Fruit fly (Drosophila melanogaster) S2 (cell line): Measurements from ENCODE around the gene CG43439.

Experiments
- CG8478 ChIP-seq: fragments of >200 bp; optimal IDR thresholded peaks from 2 replicates; lab custom pipeline; 2018
- CTCF ChIP-seq, 2 experiments: fragments of >200 bp; optimal IDR thresholded peaks; 2 replicates each; lab custom pipeline; 2018

Gene CG43439

dm6 chr3L:6972367-6972766 lies 12.0 kb downstream of the CG43439 start, which contains the start of gene CG10063:
Gene CG10063, minus strand, starts transcription at chr3L:6972467.
- TF ChIP-seq CTCF (optimal IDR thresholded peaks at IDR 0.05; lab: Kevin White, UChicago): no peak

- TF ChIP-seq CG8478 (lab: Kevin White, UChicago) (no peak), CTCF (optimal IDR thresholded peaks at IDR 0.05; lab: Kevin White, UChicago) (no peak)
Observed at dm6 chr3L:6971298-6971697, 13.1 kb downstream of the CG43439 start.

dm6 chr3L:6968961-6969814 lies 15.2 kb downstream of the CG43439 start, which contains the start of the genes Mis12 and CG9953:
Gene Mis12, minus strand, starts transcription at chr3L:6969048.
Gene CG9953, plus strand, starts transcription at chr3L:6969658.
- TF ChIP-seq CTCF (optimal IDR thresholded peaks at IDR 0.05; lab: Kevin White, UChicago) (no peak), CG8478 (lab: Kevin White, UChicago) (no peak)

dm6 chr3L:6967797-6968196 lies 16.6 kb downstream of the CG43439 start, which contains the start of gene CG10064:
Gene CG10064, minus strand, starts transcription at chr3L:6967897.
- TF ChIP-seq CTCF (optimal IDR thresholded peaks at IDR 0.05; lab: Kevin White, UChicago): no peak
- no peak for TF ChIP-seq CG8478 (lab: Kevin White, UChicago)

dm6 chr3L:6964488-6965152 lies 19.8 kb downstream of the CG43439 start, which contains the start of gene sgl:
Gene sgl, minus strand, starts transcription at chr3L:6964758.
- TF ChIP-seq CG8478 (lab: Kevin White, UChicago) (no peak), CTCF (optimal IDR thresholded peaks at IDR 0.05; lab: Kevin White, UChicago) (no peak)

- no peak for TF ChIP-seq CTCF (optimal IDR thresholded peaks at IDR 0.05; lab: Kevin White, UChicago)
- TF ChIP-seq CG8478 (lab: Kevin White, UChicago): no peak
Observed at dm6 chr3L:6963792-6964487, 20.4 kb downstream of the CG43439 start.

dm6 chr3L:6963175-6963574 lies 21.2 kb downstream of the CG43439 start:
- TF ChIP-seq CG8478 (lab: Kevin White, UChicago) (no peak), CTCF (optimal IDR thresholded peaks at IDR 0.05; lab: Kevin White, UChicago) (no peak)

- no peak for TF ChIP-seq CG8478 (lab: Kevin White, UChicago)
- no peak for TF ChIP-seq CTCF (optimal IDR thresholded peaks at IDR 0.05; lab: Kevin White, UChicago)
Observed at dm6 chr3L:6961992-6962570, 22.3 kb downstream of the CG43439 start.

- TF ChIP-seq CG8478 (lab: Kevin White, UChicago): no peak
- TF ChIP-seq CTCF (optimal IDR thresholded peaks at IDR 0.05; lab: Kevin White, UChicago): no peak
Observed at dm6 chr3L:6957753-6958420, 26.5 kb downstream of the CG43439 start, which contains the start of the genes Uqcc1 and Surf1. Gene Uqcc1, minus strand, starts transcription at chr3L:6958108. Gene Surf1, plus strand, starts transcription at chr3L:6958346.

- TF ChIP-seq CTCF (optimal IDR thresholded peaks at IDR 0.05; lab: Kevin White, UChicago): no peak
- no peak for TF ChIP-seq CG8478 (lab: Kevin White, UChicago)
Observed at dm6 chr3L:6955254-6956229, 28.8 kb downstream of the CG43439 start, which contains the start of the genes CG10077 and CG9948. Gene CG10077, minus strand, starts transcription at chr3L:6955904. Gene CG9948, plus strand, starts transcription at chr3L:6955991.

dm6 chr3L:6947188-6947971 lies 37.0 kb downstream of the CG43439 start:
- TF ChIP-seq CG8478 (lab: Kevin White, UChicago) (no peak), CTCF (optimal IDR thresholded peaks at IDR 0.05; lab: Kevin White, UChicago) (no peak)

dm6 chr3L:6945357-6945756 lies 39.0 kb downstream of the CG43439 start:
- TF ChIP-seq CTCF (optimal IDR thresholded peaks at IDR 0.05; lab: Kevin White, UChicago): no peak
- no peak for TF ChIP-seq CG8478 (lab: Kevin White, UChicago)
